Worm (Caenorhabditis elegans): Measurements from ENCODE around the gene cest-35.1.

cest-35.1 gene

DNA sequence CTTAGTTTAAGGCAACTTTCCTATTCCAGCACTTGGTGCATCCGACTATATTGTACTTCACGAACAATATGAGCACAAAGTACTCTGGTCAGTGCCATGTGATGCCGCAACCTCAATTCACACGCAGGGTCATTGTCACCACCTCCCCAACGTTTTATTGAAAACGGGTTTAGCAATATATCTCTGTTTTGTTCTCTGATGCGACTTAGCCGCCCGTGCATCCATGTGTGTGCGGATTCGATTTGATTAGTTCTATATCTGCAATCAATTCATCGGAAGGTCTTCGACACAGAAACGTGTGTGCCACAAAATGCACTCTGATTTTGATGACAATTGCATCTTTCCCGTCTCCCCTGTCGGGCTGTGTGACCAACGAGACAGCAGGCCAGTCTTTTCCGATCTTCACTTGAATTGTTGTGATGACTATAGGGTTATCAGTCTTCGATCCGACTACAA is 29.7 kb upstream of the cest-35.1 start (continued):
- TF ChIP-seq unc-30 (tag; optimal IDR thresholded peaks at IDR 0.05) (no peak), mab-9 (GFP tag; IDR thresholded peaks at IDR 0.05) (no peak), ceh-8 (GFP tag; optimal IDR thresholded peaks at IDR 0.05) (no peak), hpl-2 (GFP tag; optimal IDR thresholded peaks at IDR 0.05) (no peak), ets-5 (GFP tag; IDR thresholded peaks at IDR 0.05) (no peak), ama-1 (optimal IDR thresholded peaks at IDR 0.05) (no peak), unc-86 (tag; optimal IDR thresholded peaks at IDR 0.05) (no peak), nhr-76 (tag; optimal IDR thresholded peaks at IDR 0.05) (no peak), nhr-84 (tag; optimal IDR thresholded peaks at IDR 0.05) (no peak), fkh-4 (tag; optimal IDR thresholded peaks at IDR 0.05; ENCODE audit: borderline replicate concordance) (no peak), snpc-4 (tag; optimal IDR thresholded peaks at IDR 0.05) (no peak), nhr-71 (tag; optimal IDR thresholded peaks at IDR 0.05) (peak; percentile 81), dsc-1 (tag; optimal IDR thresholded peaks at IDR 0.05) (peak; percentile 8), sup-37 (GFP tag; optimal IDR thresholded peaks at IDR 0.05) (no peak), mep-1 (tag; optimal IDR thresholded peaks at IDR 0.05) (no peak), nhr-47 (tag; optimal IDR thresholded peaks at IDR 0.05) (peak; percentile 50), lin-39 (tag; optimal IDR thresholded peaks at IDR 0.05) (no peak), ztf-4 (tag; optimal IDR thresholded peaks at IDR 0.05) (peak; percentile 39), blmp-1 (tag; optimal IDR thresholded peaks at IDR 0.05) (peak; percentile 9), nhr-28 (tag; optimal IDR thresholded peaks at IDR 0.05) (no peak), snu-23 (GFP tag; optimal IDR thresholded peaks at IDR 0.05) (peak; percentile 74), nhr-85 (tag) (peak; percentile 95), Y116A8C.19 (tag; optimal IDR thresholded peaks at IDR 0.05; ENCODE audit: borderline replicate concordance) (no peak), fos-1 (tag; optimal IDR thresholded peaks at IDR 0.05) (no peak), F16B12.6 (tag; optimal IDR thresholded peaks at IDR 0.05) (no peak), efl-1 (optimal IDR thresholded peaks at IDR 0.05) (peak in 1 of 2 experiments; percentile 7), efl-1 (GFP tag; optimal IDR thresholded peaks at IDR 0.05 in 1 of 2) (peak in 1 of 2 experiments; percentile 91), nhr-12 (tag; optimal IDR thresholded peaks at IDR 0.05) (no peak), ztf-11 (tag; optimal IDR thresholded peaks at IDR 0.05) (no peak), zip-4 (GFP tag; optimal IDR thresholded peaks at IDR 0.05) (no peak), nhr-90 (tag; optimal IDR thresholded peaks at IDR 0.05; ENCODE audit: poor library complexity) (peak; percentile 45), rnt-1 (tag; optimal IDR thresholded peaks at IDR 0.05) (no peak), jun-1 (tag; optimal IDR thresholded peaks at IDR 0.05) (no peak), ceh-82 (tag; optimal IDR thresholded peaks at IDR 0.05) (peak in 1 of 3 experiments; percentile 20), lin-13 (GFP tag; optimal IDR thresholded peaks at IDR 0.05) (no peak), lir-3 (tag; optimal IDR thresholded peaks at IDR 0.05; ENCODE audit: poor library complexity) (peak; percentile 9), elt-2 (tag; optimal IDR thresholded peaks at IDR 0.05) (no peak)

DNA sequence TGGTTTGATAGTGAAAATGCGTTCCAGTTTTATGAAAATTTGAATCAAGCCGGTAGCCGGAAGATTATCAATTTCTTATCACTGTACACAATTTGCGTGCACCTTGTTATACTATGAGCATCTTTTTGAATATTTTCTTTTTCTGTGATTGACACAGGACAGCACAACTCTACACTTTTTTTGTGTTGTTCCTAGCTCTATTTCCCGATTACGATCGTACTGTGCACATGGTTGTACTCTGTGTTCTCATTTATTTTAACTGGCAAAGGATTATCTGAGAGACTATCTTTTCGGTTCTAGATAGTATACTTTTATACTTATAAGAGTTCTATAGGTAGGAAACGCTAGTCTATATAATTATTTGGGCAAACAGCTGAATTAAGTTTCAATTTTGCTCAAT is 29.1 kb upstream of the cest-35.1 start:
- TF ChIP-seq elt-3 (tag; optimal IDR thresholded peaks at IDR 0.05): no peak
- TF ChIP-seq tlp-1 (tag; optimal IDR thresholded peaks at IDR 0.05): no peak
- no peak for TF ChIP-seq snu-23 (GFP tag; optimal IDR thresholded peaks at IDR 0.05)

ce11 chrV:5271487-5271886 is 28.6 kb upstream of the cest-35.1 start:
- peak; percentile 16 for TF ChIP-seq unc-130 (tag; optimal IDR thresholded peaks at IDR 0.05)
- TF ChIP-seq dpl-1 (GFP tag; optimal IDR thresholded peaks at IDR 0.05): peak; percentile 16 to 41 (median 23)
- peak; percentile 92 for TF ChIP-seq elt-2 (tag; optimal IDR thresholded peaks at IDR 0.05)
- TF ChIP-seq ztf-4 (tag; optimal IDR thresholded peaks at IDR 0.05): peak; percentile 81
- TF ChIP-seq fkh-4 (tag; optimal IDR thresholded peaks at IDR 0.05; ENCODE audit: borderline replicate concordance): no peak
- peak; percentile 89 for TF ChIP-seq nhr-20 (tag; optimal IDR thresholded peaks at IDR 0.05)
- peak; percentile 63 for TF ChIP-seq nhr-47 (tag; optimal IDR thresholded peaks at IDR 0.05)
- TF ChIP-seq ets-5 (GFP tag; IDR thresholded peaks at IDR 0.05): no peak
- TF ChIP-seq elt-3 (tag; optimal IDR thresholded peaks at IDR 0.05): peak in 5 of 6 experiments; percentile 28 to 70 (median 32)
- peak; percentile 71 for TF ChIP-seq nhr-90 (tag; optimal IDR thresholded peaks at IDR 0.05; ENCODE audit: poor library complexity)
- peak; percentile 47 for TF ChIP-seq hlh-4 (tag; optimal IDR thresholded peaks at IDR 0.05)
- peak in 1 of 2 experiments; percentile 93 for TF ChIP-seq mdl-1 (tag; optimal IDR thresholded peaks at IDR 0.05)
- TF ChIP-seq lin-14 (GFP tag; optimal IDR thresholded peaks at IDR 0.05): peak; percentile 91
- no peak for TF ChIP-seq unc-86 (tag; optimal IDR thresholded peaks at IDR 0.05)
- no peak for TF ChIP-seq ama-1 (optimal IDR thresholded peaks at IDR 0.05)
- TF ChIP-seq C16A3.4 (tag; optimal IDR thresholded peaks at IDR 0.05): no peak
- no peak for TF ChIP-seq egl-13 (tag; optimal IDR thresholded peaks at IDR 0.05)
- no peak for TF ChIP-seq zag-1 (tag; optimal IDR thresholded peaks at IDR 0.05)
- TF ChIP-seq mep-1 (tag; optimal IDR thresholded peaks at IDR 0.05): peak; percentile 26
- peak; percentile 34 to 46 for TF ChIP-seq lsy-2 (tag; optimal IDR thresholded peaks at IDR 0.05)
- peak; percentile 31 for TF ChIP-seq pqm-1 (tag; optimal IDR thresholded peaks at IDR 0.05)
- peak; percentile 68 for TF ChIP-seq snu-23 (GFP tag; optimal IDR thresholded peaks at IDR 0.05)
- TF ChIP-seq nhr-71 (tag; optimal IDR thresholded peaks at IDR 0.05): peak; percentile 88

Measured in whole organism, L1 larva.